Fruit fly (Drosophila melanogaster) whole organism, prepupa: ENCODE measurements around the gene CG33287.

Source experiments
- Blimp-1 ChIP-seq: fragments of 200-800 bp; sonication (Bioruptor generic); optimal IDR thresholded peaks from 3 replicates; lab custom pipeline; 2017; ENCODE audit warnings: missing biosample characterization, missing genetic modification characterization, mild to moderate bottlenecking, moderate library complexity, missing genetic modification reagents
- CG10631 ChIP-seq: fragments of 200-800 bp; sonication (Bioruptor generic); optimal IDR thresholded peaks from 2 replicates; lab custom pipeline; 2016; ENCODE audit warnings: missing biosample characterization, missing genetic modification characterization
- CG10669 ChIP-seq: fragments of 200-800 bp; sonication (Bioruptor generic); optimal IDR thresholded peaks from 3 replicates; lab custom pipeline; 2018; ENCODE audit warnings: missing biosample characterization, mild to moderate bottlenecking, missing genetic modification characterization, moderate library complexity
- CG11762 ChIP-seq: fragments of 200-800 bp; sonication (Bioruptor generic); optimal IDR thresholded peaks from 3 replicates; lab custom pipeline; 2016; ENCODE audit warnings: missing biosample characterization, missing genetic modification characterization; ENCODE audit not compliant: insufficient read depth
- CG11902 ChIP-seq: fragments of 200-800 bp; sonication (Bioruptor generic); optimal IDR thresholded peaks from 3 replicates; lab custom pipeline; 2016; ENCODE audit warnings: missing biosample characterization, missing genetic modification characterization
- CG15336 ChIP-seq: fragments of 200-800 bp; sonication (Bioruptor generic); IDR thresholded peaks from 2 replicates; pipeline ENCODE4 v1.3.6; 2022; ENCODE audit warnings: missing biosample characterization, missing genetic modification characterization
- CG16779 ChIP-seq: fragments of 200-800 bp; sonication (Bioruptor generic); optimal IDR thresholded peaks from 3 replicates; lab custom pipeline; 2017; ENCODE audit warnings: missing biosample characterization, mild to moderate bottlenecking, missing genetic modification characterization
- CG3032 ChIP-seq: fragments of 200-800 bp; optimal IDR thresholded peaks from 2 replicates; lab custom pipeline; 2019; ENCODE audit warnings: missing biosample characterization, mild to moderate bottlenecking, missing genetic modification characterization, moderate library complexity
- CG31627 ChIP-seq: fragments of 200-800 bp; sonication (Bioruptor generic); optimal IDR thresholded peaks from 3 replicates; lab custom pipeline; 2016; ENCODE audit warnings: missing biosample characterization, missing genetic modification characterization
- CG32006 ChIP-seq: fragments of 200-800 bp; sonication (Bioruptor generic); optimal IDR thresholded peaks from 3 replicates; lab custom pipeline; 2017; ENCODE audit warnings: missing biosample characterization, mild to moderate bottlenecking, missing genetic modification characterization
- CG4318 ChIP-seq: fragments of 200-800 bp; sonication (Bioruptor generic); optimal IDR thresholded peaks from 3 replicates; lab custom pipeline; 2017; ENCODE audit warnings: missing biosample characterization, mild to moderate bottlenecking, missing genetic modification characterization
- CG6163 ChIP-seq: fragments of 200-800 bp; sonication (Bioruptor generic); IDR thresholded peaks from 3 replicates; pipeline ENCODE4 v1.3.6; 2022; ENCODE audit warnings: missing biosample characterization, missing genetic modification characterization
- CG6276 ChIP-seq: fragments of 200-800 bp; sonication (Bioruptor generic); optimal IDR thresholded peaks from 2 replicates; lab custom pipeline; 2017; ENCODE audit warnings: missing biosample characterization, mild to moderate bottlenecking, missing genetic modification characterization
- CG6792 ChIP-seq: fragments of 200-800 bp; sonication (Bioruptor generic); optimal IDR thresholded peaks from 3 replicates; lab custom pipeline; 2016; ENCODE audit warnings: missing biosample characterization, missing genetic modification characterization
- CG6808 ChIP-seq: fragments of 200-800 bp; sonication (Bioruptor generic); optimal IDR thresholded peaks from 3 replicates; lab custom pipeline; 2017; ENCODE audit warnings: missing biosample characterization, missing genetic modification characterization, mild to moderate bottlenecking, moderate library complexity, missing genetic modification reagents
- CG6854 ChIP-seq: fragments of 200-800 bp; sonication (Bioruptor generic); optimal IDR thresholded peaks from 2 replicates; lab custom pipeline; 2017; ENCODE audit warnings: missing biosample characterization, mild to moderate bottlenecking, missing genetic modification characterization
- CG7368 ChIP-seq: fragments of 200-800 bp; sonication (Bioruptor generic); optimal IDR thresholded peaks from 3 replicates; lab custom pipeline; 2016; ENCODE audit warnings: missing biosample characterization, missing genetic modification characterization
- CG8119 ChIP-seq: fragments of 200-800 bp; sonication (Bioruptor generic); IDR thresholded peaks from 3 replicates; pipeline ENCODE4 v1.3.6; 2022; ENCODE audit warnings: missing biosample characterization, missing genetic modification characterization
- CG8319 ChIP-seq: fragments of 200-800 bp; sonication (Bioruptor generic); optimal IDR thresholded peaks from 3 replicates; lab custom pipeline; 2016; ENCODE audit warnings: missing biosample characterization, missing genetic modification characterization
- CG9139 ChIP-seq: fragments of 200-800 bp; sonication (Bioruptor generic); optimal IDR thresholded peaks from 3 replicates; lab custom pipeline; 2017; ENCODE audit warnings: missing biosample characterization, mild to moderate bottlenecking, missing genetic modification characterization
- Eip78C ChIP-seq: fragments of 200-800 bp; sonication (Bioruptor generic); peaks from one replicate; lab custom pipeline; 2016; ENCODE audit warnings: missing biosample characterization, missing genetic modification characterization
- Eip93F ChIP-seq: fragments of 200-800 bp; sonication (Bioruptor generic); optimal IDR thresholded peaks from 2 replicates; lab custom pipeline; 2016; ENCODE audit warnings: missing biosample characterization, mild to moderate bottlenecking, missing genetic modification characterization
- Ets21C ChIP-seq: fragments of 200-800 bp; sonication (Bioruptor generic); optimal IDR thresholded peaks from 3 replicates; lab custom pipeline; 2016; ENCODE audit warnings: missing biosample characterization, missing genetic modification characterization
- Ets96B ChIP-seq: fragments of 200-800 bp; optimal IDR thresholded peaks from 2 replicates; lab custom pipeline; 2019; ENCODE audit warnings: missing biosample characterization, mild to moderate bottlenecking, missing genetic modification characterization, moderate library complexity
- Gug ChIP-seq: fragments of 200-800 bp; sonication (Bioruptor generic); IDR thresholded peaks from 2 replicates; pipeline ENCODE4 v1.3.6; 2022; ENCODE audit warnings: missing biosample characterization, missing genetic modification characterization
- Hr38 ChIP-seq: sonication (Bioruptor generic); optimal IDR thresholded peaks from 2 replicates; lab custom pipeline; 2016; ENCODE audit warnings: missing biosample characterization, missing genetic modification characterization
- Hr4 ChIP-seq: fragments of 200-800 bp; sonication (Bioruptor generic); optimal IDR thresholded peaks from 3 replicates; lab custom pipeline; 2016; ENCODE audit warnings: missing biosample characterization, missing genetic modification characterization
- Met ChIP-seq: fragments of 200-800 bp; sonication (Bioruptor generic); optimal IDR thresholded peaks from 3 replicates; lab custom pipeline; 2016; ENCODE audit warnings: missing biosample characterization, missing genetic modification characterization
- OdsH ChIP-seq: fragments of 200-800 bp; sonication (Bioruptor generic); optimal IDR thresholded peaks from 3 replicates; lab custom pipeline; 2016; ENCODE audit warnings: missing biosample characterization, missing genetic modification characterization
- Smox ChIP-seq: fragments of 200-800 bp; sonication (Bioruptor generic); optimal IDR thresholded peaks from 3 replicates; lab custom pipeline; 2016; ENCODE audit warnings: missing biosample characterization, missing genetic modification characterization
- Sox102F ChIP-seq: fragments of 200-800 bp; sonication (Bioruptor generic); optimal IDR thresholded peaks from 2 replicates; lab custom pipeline; 2016; ENCODE audit warnings: missing biosample characterization, mild to moderate bottlenecking, missing genetic modification characterization
- Sox14 ChIP-seq: fragments of 200-800 bp; sonication (Bioruptor generic); optimal IDR thresholded peaks from 3 replicates; lab custom pipeline; 2016; ENCODE audit warnings: missing biosample characterization, missing genetic modification characterization
- Sox15 ChIP-seq: fragments of 200-800 bp; sonication (Bioruptor generic); optimal IDR thresholded peaks from 3 replicates; lab custom pipeline; 2016; ENCODE audit warnings: missing biosample characterization, missing genetic modification characterization
- achi ChIP-seq: fragments of 200-800 bp; sonication (Bioruptor generic); optimal IDR thresholded peaks from 3 replicates; lab custom pipeline; 2016; ENCODE audit warnings: missing biosample characterization, missing genetic modification characterization
- acj6 ChIP-seq: fragments of 200-800 bp; sonication (Bioruptor generic); optimal IDR thresholded peaks from 3 replicates; lab custom pipeline; 2016; ENCODE audit warnings: missing biosample characterization, missing genetic modification characterization
- cyc ChIP-seq: fragments of 200-800 bp; sonication (Bioruptor generic); optimal IDR thresholded peaks from 3 replicates; lab custom pipeline; 2016; ENCODE audit warnings: missing biosample characterization, missing genetic modification characterization
- esn ChIP-seq: fragments of 200-800 bp; sonication (Bioruptor generic); optimal IDR thresholded peaks from 2 replicates; lab custom pipeline; 2016; ENCODE audit warnings: missing biosample characterization, mild to moderate bottlenecking, missing genetic modification characterization, moderate library complexity
- fd59A ChIP-seq: fragments of 200-800 bp; sonication (Bioruptor generic); optimal IDR thresholded peaks from 2 replicates; lab custom pipeline; 2017; ENCODE audit warnings: missing biosample characterization, mild to moderate bottlenecking, missing genetic modification characterization, missing genetic modification reagents
- fkh ChIP-seq: fragments of 200-800 bp; sonication (Bioruptor generic); optimal IDR thresholded peaks from 3 replicates; lab custom pipeline; 2017; ENCODE audit warnings: missing biosample characterization, mild to moderate bottlenecking, missing genetic modification characterization, moderate library complexity
- lz ChIP-seq: fragments of 200-800 bp; sonication (Bioruptor generic); optimal IDR thresholded peaks from 3 replicates; lab custom pipeline; 2016; ENCODE audit warnings: missing biosample characterization, missing genetic modification characterization
- net ChIP-seq: fragments of 200-800 bp; sonication (Bioruptor generic); optimal IDR thresholded peaks from 3 replicates; lab custom pipeline; 2016; ENCODE audit warnings: missing biosample characterization, missing genetic modification characterization
- pdm3 ChIP-seq: fragments of 200-800 bp; sonication (Bioruptor generic); optimal IDR thresholded peaks from 3 replicates; lab custom pipeline; 2016; ENCODE audit warnings: missing biosample characterization, missing genetic modification characterization
- salr ChIP-seq, 2 experiments: fragments of 200-800 bp; sonication (Bioruptor generic); optimal IDR thresholded peaks; 3 replicates each; lab custom pipeline; 2016 to 2018; ENCODE audit warnings: missing biosample characterization in 2 of 2, missing genetic modification characterization in 2 of 2, mild to moderate bottlenecking in 1 of 2
- ss ChIP-seq, 2 experiments: fragments of 200-800 bp; sonication (Bioruptor generic); optimal IDR thresholded peaks; 2 replicates in 1 of 2; 3 replicates in 1 of 2; lab custom pipeline; 2017 to 2018; ENCODE audit warnings: mild to moderate bottlenecking in 2 of 2, missing biosample characterization in 2 of 2, missing genetic modification characterization in 2 of 2, moderate library complexity in 1 of 2
- svp ChIP-seq: fragments of 200-800 bp; sonication (Bioruptor generic); peaks from one replicate; lab custom pipeline; 2016; ENCODE audit warnings: missing biosample characterization, missing genetic modification characterization
- topi ChIP-seq: fragments of 200-800 bp; sonication (Bioruptor generic); optimal IDR thresholded peaks from 3 replicates; lab custom pipeline; 2016; ENCODE audit warnings: missing biosample characterization, missing genetic modification characterization
- vri ChIP-seq: fragments of 200-800 bp; sonication (Bioruptor generic); optimal IDR thresholded peaks from 3 replicates; lab custom pipeline; 2016; ENCODE audit warnings: missing biosample characterization, mild to moderate bottlenecking, missing genetic modification characterization

CG33287 gene

dm6 chr3L:20930059-20930785 is 40.2 kb downstream of the CG33287 start (continued):
- TF ChIP-seq CG11762 (GFP tag; lab: Kevin White, UChicago) (peak; percentile 61), CG32006 (GFP tag; lab: Kevin White, UChicago) (peak; percentile 83), Gug (GFP tag; lab: Robert Waterston, UW) (peak; percentile 54; the same call in 1 of the 2 replicates), pdm3 (GFP tag; lab: Kevin White, UChicago) (peak; percentile 1), CG6163 (GFP tag; lab: Robert Waterston, UW) (no peak; the same call in 2 of the 3 replicates), svp (peak; percentile 56), achi (GFP tag; lab: Kevin White, UChicago) (peak; percentile 78), CG4318 (peak; percentile 70), Sox15 (GFP tag; lab: Kevin White, UChicago) (peak; percentile 37), CG31627 (GFP tag; lab: Kevin White, UChicago) (no peak), salr (GFP tag; optimal IDR thresholded peaks at IDR 0.05; lab: Kevin White, UChicago) (peak; percentile 0 to 46), CG6854 (GFP tag; lab: Kevin White, UChicago) (no peak), topi (GFP tag; lab: Kevin White, UChicago) (peak; percentile 36), esn (GFP tag; lab: Kevin White, UChicago) (peak; percentile 56), Eip93F (GFP tag; lab: Kevin White, UChicago) (no peak), Sox14 (peak; percentile 30)
- TF ChIP-seq, all 60 proteins: peak for 50

- TF ChIP-seq CG6276 (GFP tag; lab: Kevin White, UChicago): no peak
- no peak for TF ChIP-seq CG6854 (GFP tag; lab: Kevin White, UChicago)
- no peak for TF ChIP-seq CG8319 (GFP tag; lab: Kevin White, UChicago)
- TF ChIP-seq CG10669 (GFP tag; lab: Kevin White, UChicago): peak; percentile 40
- no peak for TF ChIP-seq CG11902 (GFP tag; lab: Kevin White, UChicago)
- TF ChIP-seq CG8119 (GFP tag; lab: Robert Waterston, UW): no peak
- no peak for TF ChIP-seq CG7368
- peak; percentile 9 for TF ChIP-seq CG10631
- TF ChIP-seq CG11762 (GFP tag; lab: Kevin White, UChicago): no peak
- TF ChIP-seq Hr38 (GFP tag; lab: Kevin White, UChicago): no peak
- TF ChIP-seq CG3032 (tag; lab: Kevin White, UChicago): no peak
- TF ChIP-seq Sox15 (GFP tag; lab: Kevin White, UChicago): no peak
- no peak for TF ChIP-seq topi (GFP tag; lab: Kevin White, UChicago)
- TF ChIP-seq Hr4 (GFP tag; lab: Kevin White, UChicago): no peak
- peak; percentile 72 for TF ChIP-seq Eip78C (GFP tag; lab: Kevin White, UChicago)
- peak; percentile 1 for TF ChIP-seq acj6 (GFP tag; lab: Kevin White, UChicago)
- no peak for TF ChIP-seq CG4318
- TF ChIP-seq CG6792 (GFP tag; lab: Kevin White, UChicago): no peak
- TF ChIP-seq CG6808 (GFP tag; lab: Kevin White, UChicago): no peak
- TF ChIP-seq net: no peak
- TF ChIP-seq Smox (GFP tag; lab: Kevin White, UChicago): no peak
- TF ChIP-seq cyc (GFP tag; lab: Kevin White, UChicago): no peak
- no peak for TF ChIP-seq CG6163 (GFP tag; lab: Robert Waterston, UW)
- TF ChIP-seq fd59A (GFP tag; lab: Kevin White, UChicago): no peak
- peak in 1 of 2 experiments; percentile 15 for TF ChIP-seq ss (GFP tag; optimal IDR thresholded peaks at IDR 0.05; lab: Kevin White, UChicago)
- 0 out of 2 replicates have a peak, but pooled peaks have one; percentile 21 for TF ChIP-seq CG15336
- no peak for TF ChIP-seq fkh (GFP tag; lab: Kevin White, UChicago)
- no peak for TF ChIP-seq svp
- TF ChIP-seq CG32006 (GFP tag; lab: Kevin White, UChicago): peak; percentile 32
- TF ChIP-seq CG16779: no peak
- no peak for TF ChIP-seq Sox102F
- no peak for TF ChIP-seq CG9139 (GFP tag; lab: Kevin White, UChicago)
- TF ChIP-seq Ets96B (tag; lab: Kevin White, UChicago): peak; percentile 26
- no peak for TF ChIP-seq Blimp-1 (GFP tag; lab: Kevin White, UChicago)
- TF ChIP-seq Met (GFP tag; lab: Kevin White, UChicago): no peak
- no peak for TF ChIP-seq Ets21C (GFP tag; lab: Kevin White, UChicago)
- no peak for TF ChIP-seq lz (GFP tag; lab: Kevin White, UChicago)
- TF ChIP-seq Gug (GFP tag; lab: Robert Waterston, UW): no peak
- no peak for TF ChIP-seq vri (GFP tag; lab: Kevin White, UChicago)
- peak; percentile 15 for TF ChIP-seq OdsH (GFP tag; lab: Kevin White, UChicago)
- TF ChIP-seq CG31627 (GFP tag; lab: Kevin White, UChicago): no peak
These were observed 41.0 kb downstream of the CG33287 start for dm6 chr3L:20929418-20929817.
